Fruit fly (Drosophila melanogaster): ENCODE data around the gene alt.

alt gene

dm6 chr3R:17700488-17701130 lies 18.3 kb upstream of the alt start (continued):
- TF ChIP-seq lab (GFP tag; optimal IDR thresholded peaks at IDR 0.05) (peak; percentile 99), CG1233 (GFP tag; optimal IDR thresholded peaks at IDR 0.05) (peak; percentile 97), sd (tag; optimal IDR thresholded peaks at IDR 0.05) (peak; percentile 86), cas (GFP tag; IDR thresholded peaks at IDR 0.05) (peak; percentile 95), Lpt (GFP tag; optimal IDR thresholded peaks at IDR 0.05) (no peak), GATAe (GFP tag; conservative IDR thresholded peaks at IDR 0.05) (peak; percentile 92), tx (GFP tag; optimal IDR thresholded peaks at IDR 0.05) (peak; percentile 80), Abd-B (GFP tag; optimal IDR thresholded peaks at IDR 0.05) (peak; percentile 98), pita (GFP tag; optimal IDR thresholded peaks at IDR 0.05) (no peak), caup (GFP tag; optimal IDR thresholded peaks at IDR 0.05; ENCODE audit: severe bottlenecking) (peak; percentile 98), psq (GFP tag; optimal IDR thresholded peaks at IDR 0.05) (peak; percentile 93), CG31441 (GFP tag; IDR thresholded peaks at IDR 0.05) (peak; percentile 99), CG12942 (GFP tag; optimal IDR thresholded peaks at IDR 0.05) (peak; percentile 96), CG8089 (GFP tag; optimal IDR thresholded peaks at IDR 0.05) (peak; percentile 41), CG18011 (GFP tag; optimal IDR thresholded peaks at IDR 0.05) (peak; percentile 88), CG1529 (GFP tag; optimal IDR thresholded peaks at IDR 0.05) (peak; percentile 97), trem (tag; optimal IDR thresholded peaks at IDR 0.05) (peak; percentile 96), CG3838 (GFP tag; optimal IDR thresholded peaks at IDR 0.05) (peak; percentile 87), otp (GFP tag; IDR thresholded peaks at IDR 0.05) (peak; percentile 91; the same call in 2 of the 3 replicates), Sry-δ (GFP tag; optimal IDR thresholded peaks at IDR 0.05) (no peak), zfh1 (GFP tag; IDR thresholded peaks at IDR 0.05) (peak; percentile 95), Atf3 (GFP tag; optimal IDR thresholded peaks at IDR 0.05) (peak; percentile 42), CG2116 (GFP tag; optimal IDR thresholded peaks at IDR 0.05) (peak; percentile 87), Dip2 (GFP tag; IDR thresholded peaks at IDR 0.05) (peak; percentile 73), vnd (GFP tag; IDR thresholded peaks at IDR 0.05; ENCODE audit: partially characterized antibody) (no peak), zf30C (GFP tag; optimal IDR thresholded peaks at IDR 0.05) (no peak), aop (GFP tag; IDR thresholded peaks at IDR 0.05) (peak; percentile 63), gsb (GFP tag; IDR thresholded peaks at IDR 0.05) (peak; percentile 97), CG12155 (GFP tag; optimal IDR thresholded peaks at IDR 0.05) (peak; percentile 96), ftz-f1 (GFP tag; optimal IDR thresholded peaks at IDR 0.05) (peak; percentile 29), fd102C (GFP tag; optimal IDR thresholded peaks at IDR 0.05) (no peak), CG15696 (tag; optimal IDR thresholded peaks at IDR 0.05) (peak; percentile 91), sima (GFP tag; optimal IDR thresholded peaks at IDR 0.05) (peak; percentile 67), wdn (GFP tag; IDR thresholded peaks at IDR 0.05) (peak; percentile 95), klu (GFP tag; IDR thresholded peaks at IDR 0.05) (peak; percentile 97), BtbVII (GFP tag; optimal IDR thresholded peaks at IDR 0.05) (peak; percentile 99), CG11696 (GFP tag; IDR thresholded peaks at IDR 0.05) (peak; percentile 93), nau (GFP tag; optimal IDR thresholded peaks at IDR 0.05) (no peak), jumu (GFP tag; optimal IDR thresholded peaks at IDR 0.05) (peak; percentile 72), Nf-YC (tag; optimal IDR thresholded peaks at IDR 0.05) (peak; percentile 94), CG1832 (GFP tag; optimal IDR thresholded peaks at IDR 0.05) (no peak), nerfin-2 (GFP tag; IDR thresholded peaks at IDR 0.05; ENCODE audit: partially characterized antibody) (no peak), CG18619 (GFP tag; optimal IDR thresholded peaks at IDR 0.05) (peak; percentile 99), Side (GFP tag; optimal IDR thresholded peaks at IDR 0.05) (peak; percentile 72), hkb (optimal IDR thresholded peaks at IDR 0.05) (no peak), hkb (GFP tag; IDR thresholded peaks at IDR 0.05) (peak; percentile 99), NFAT (GFP tag; IDR thresholded peaks at IDR 0.05) (peak; percentile 95), CG1024 (GFP tag; IDR thresholded peaks at IDR 0.05) (peak; percentile 85), Bdp1 (GFP tag; optimal IDR thresholded peaks at IDR 0.05) (peak; percentile 41), CG10274 (GFP tag; optimal IDR thresholded peaks at IDR 0.05) (peak; percentile 90)
